Worm (Caenorhabditis elegans) whole organism, mixed stage, embryonic: Measurements from ENCODE around the gene nhr-146.

Experiments
- elt-1 ChIP-seq: sonication (generic microtip); optimal IDR thresholded peaks from 2 replicates; lab custom pipeline; 2017; ENCODE audit warnings: missing genetic modification characterization, mild to moderate bottlenecking, missing compliant biosample characterization, antibody characterized with exemption, moderate library complexity, borderline replicate concordance; ENCODE audit not compliant: insufficient read depth
- flh-1 ChIP-seq: fragments of 200-800 bp; sonication (Bioruptor generic); optimal IDR thresholded peaks from 2 replicates; lab custom pipeline; 2018; ENCODE audit warnings: mild to moderate bottlenecking, missing genetic modification characterization, moderate library complexity, missing compliant biosample characterization
- hlh-1 ChIP-seq: fragments of 150-350 bp; optimal IDR thresholded peaks from 2 replicates; lab custom pipeline; 2014; ENCODE audit warnings: missing biosample characterization, missing genetic modification reagents, missing genetic modification characterization
- mab-5 ChIP-seq: fragments of 150-350 bp; optimal IDR thresholded peaks from 2 replicates; lab custom pipeline; 2014; ENCODE audit warnings: missing biosample characterization, missing genetic modification characterization
- pha-4 ChIP-seq: fragments of 150-350 bp; optimal IDR thresholded peaks from 2 replicates; lab custom pipeline; 2018; ENCODE audit warnings: missing biosample characterization, missing genetic modification reagents, missing genetic modification characterization

DNA sequence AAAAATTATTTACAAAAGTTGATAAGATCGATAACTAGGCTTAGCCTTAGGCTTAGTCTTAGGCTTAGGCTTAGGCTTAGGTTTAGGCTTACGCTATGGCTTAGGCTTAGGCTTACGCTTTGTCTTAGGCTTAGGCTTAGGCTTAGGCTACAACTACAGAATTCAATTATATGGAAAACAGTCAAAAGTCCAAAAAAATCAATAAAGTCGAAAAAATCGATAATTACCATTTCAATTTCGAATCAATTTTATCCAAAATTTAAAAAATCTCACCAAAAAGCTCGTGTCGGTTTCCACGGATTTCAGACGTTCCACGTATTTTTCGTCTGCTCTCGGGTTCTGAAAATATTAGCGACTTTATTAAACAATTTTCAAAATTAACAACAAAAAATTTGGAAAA, 50.3 kb downstream of the nhr-146 start:
- TF ChIP-seq hlh-1 (tag; lab: Kevin White, UChicago) (no peak), pha-4 (tag; lab: Kevin White, UChicago) (no peak), mab-5 (tag; lab: Kevin White, UChicago) (no peak), flh-1 (GFP tag; lab: Kevin White, UChicago) (no peak), elt-1 (tag; lab: Kevin White, UChicago) (no peak)
